Worm (Caenorhabditis elegans): ENCODE results near the gene C27A2.12.

Gene C27A2.12

DNA sequence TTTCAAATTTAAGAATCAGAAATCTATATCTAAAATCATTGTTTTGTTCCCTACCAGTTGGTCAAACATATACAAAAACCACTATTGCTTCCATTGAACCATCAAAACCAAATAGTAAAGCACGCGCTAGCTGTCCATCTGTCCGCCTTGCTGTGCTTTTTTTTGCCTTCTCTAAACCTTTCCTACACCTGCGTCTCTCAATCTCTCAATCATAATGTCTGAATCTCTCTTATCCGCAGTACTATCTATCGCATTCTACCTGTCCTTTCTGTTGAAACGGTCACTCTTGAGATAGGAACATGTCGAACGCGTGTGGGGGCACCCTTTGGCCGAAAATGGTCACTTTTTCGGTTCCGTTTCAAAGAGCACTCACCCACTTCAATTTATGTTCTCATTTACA, 10.7 kb downstream of the C27A2.12 start:
- TF ChIP-seq him-1 (tag; optimal IDR thresholded peaks at IDR 0.05) (no peak), cebp-1 (GFP tag; IDR thresholded peaks at IDR 0.05) (no peak), cebp-1 (tag; optimal IDR thresholded peaks at IDR 0.05) (peak; percentile 19), hmg-1.2 (GFP tag; IDR thresholded peaks at IDR 0.05) (peak; percentile 70; the same call in 1 of the 2 replicates), hrde-1 (tag; optimal IDR thresholded peaks at IDR 0.05; ENCODE audit: borderline replicate concordance) (no peak), F22D6.2 (tag; optimal IDR thresholded peaks at IDR 0.05) (no peak), C06A6.2 (GFP tag; conservative IDR thresholded peaks at IDR 0.05) (no peak)

DNA sequence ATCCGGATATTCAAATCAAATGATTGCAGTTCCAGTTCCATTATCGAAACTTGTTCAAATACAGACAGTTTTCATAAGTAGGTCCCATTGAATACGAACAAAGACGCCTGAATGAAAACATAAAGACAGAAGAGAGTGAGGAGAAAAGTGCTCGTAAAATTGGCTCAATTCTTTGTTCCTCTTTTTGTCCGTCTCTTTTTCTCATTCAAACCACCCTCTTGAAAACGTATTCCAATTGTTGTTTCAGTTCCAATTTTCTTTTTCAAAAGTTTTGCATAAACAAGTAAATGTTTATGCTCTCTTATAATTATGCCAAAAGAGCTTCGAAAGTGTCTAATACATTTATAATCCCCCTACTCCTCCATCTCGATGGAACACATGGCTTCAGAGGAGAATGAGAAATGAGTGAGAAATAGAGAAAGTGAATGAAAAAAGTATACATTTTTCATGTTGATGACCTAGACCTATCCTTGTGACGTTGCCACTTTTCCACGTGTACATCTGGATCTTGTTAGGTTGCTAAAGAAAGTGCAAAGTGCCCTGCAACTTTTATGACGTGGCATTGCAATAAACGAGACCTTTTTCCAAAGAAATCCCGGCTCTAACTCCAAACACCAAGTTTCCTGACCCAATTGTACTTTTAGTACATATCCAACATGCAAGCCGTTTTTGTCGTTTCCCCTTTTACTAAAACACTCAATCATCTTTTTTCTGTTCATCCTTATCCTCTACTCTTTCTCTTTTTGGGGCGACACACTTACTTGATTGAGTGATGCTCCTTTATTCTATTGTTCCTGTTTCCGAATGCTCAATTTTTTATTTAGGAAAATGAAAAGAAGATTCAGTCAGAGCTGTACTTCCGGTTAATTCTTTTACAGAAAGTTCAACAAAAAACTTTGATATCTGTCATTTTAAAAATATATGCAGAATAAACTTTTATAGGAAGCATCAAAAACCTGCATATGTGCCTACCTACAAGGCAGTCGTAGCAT, 11.4 kb downstream of the C27A2.12 start:
- no peak for TF ChIP-seq egl-18 (GFP tag; IDR thresholded peaks at IDR 0.05)
- TF ChIP-seq nhr-27 (tag; optimal IDR thresholded peaks at IDR 0.05) = no peak
- TF ChIP-seq egrh-3 (GFP tag; IDR thresholded peaks at IDR 0.05) = no peak
- TF ChIP-seq ceh-79 (tag; optimal IDR thresholded peaks at IDR 0.05) = no peak
- no peak for TF ChIP-seq F39B2.1 (GFP tag; IDR thresholded peaks at IDR 0.05)
- TF ChIP-seq akir-1 (GFP tag; optimal IDR thresholded peaks at IDR 0.05) = no peak
- TF ChIP-seq sdz-38 (tag; optimal IDR thresholded peaks at IDR 0.05) = no peak
- TF ChIP-seq madf-3 (GFP tag; IDR thresholded peaks at IDR 0.05) = no peak
- no peak for TF ChIP-seq xnd-1 (tag; optimal IDR thresholded peaks at IDR 0.05)
- no peak for TF ChIP-seq mcd-1 (GFP tag; IDR thresholded peaks at IDR 0.05)
- TF ChIP-seq hlh-26 (GFP tag; conservative IDR thresholded peaks at IDR 0.05) = no peak
- no peak for TF ChIP-seq madf-8 (GFP tag; conservative IDR thresholded peaks at IDR 0.05)
- no peak for TF ChIP-seq Y67H2A.10 (GFP tag; conservative IDR thresholded peaks at IDR 0.05)
- TF ChIP-seq nhr-80 (tag; optimal IDR thresholded peaks at IDR 0.05) = no peak

DNA sequence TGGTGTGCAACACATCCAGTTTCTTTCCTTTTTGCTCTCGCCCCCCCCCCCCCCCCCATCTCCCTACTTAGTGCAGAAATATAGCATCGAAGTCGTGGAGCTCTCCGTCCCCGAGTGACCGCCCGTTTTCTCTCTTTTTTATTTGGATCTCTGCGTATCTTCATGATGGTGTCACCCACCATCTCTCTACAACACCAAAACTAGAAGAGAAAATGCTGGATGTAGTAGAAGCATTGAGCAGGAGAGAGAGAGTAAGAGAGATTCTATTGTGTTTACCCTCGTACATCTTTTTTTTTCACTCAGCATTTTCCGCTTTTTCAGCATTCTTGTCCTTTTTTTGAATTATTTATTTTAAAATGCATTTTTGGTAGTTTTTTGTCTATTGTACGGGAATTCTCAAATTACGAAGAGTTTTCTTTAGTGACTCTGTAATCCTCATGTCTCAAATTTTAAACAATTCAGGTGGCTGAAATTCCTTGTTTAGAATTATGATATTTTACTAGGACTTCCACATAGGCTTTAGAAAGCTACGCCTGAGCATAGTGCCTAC, 15.5 kb downstream of the C27A2.12 start:
- TF ChIP-seq nhr-27 (tag; optimal IDR thresholded peaks at IDR 0.05) (no peak), F39B2.1 (GFP tag; IDR thresholded peaks at IDR 0.05) (no peak), pha-4 (tag; optimal IDR thresholded peaks at IDR 0.05) (no peak), C06A6.2 (GFP tag; conservative IDR thresholded peaks at IDR 0.05) (no peak), ceh-40 (GFP tag; IDR thresholded peaks at IDR 0.05) (no peak), somi-1 (GFP tag; optimal IDR thresholded peaks at IDR 0.05) (no peak), mes-4 (tag; optimal IDR thresholded peaks at IDR 0.05) (no peak), rpc-1 (optimal IDR thresholded peaks at IDR 0.05) (no peak), rpc-1 (tag; optimal IDR thresholded peaks at IDR 0.05) (no peak), lin-54 (GFP tag; optimal IDR thresholded peaks at IDR 0.05) (no peak), ccch-3 (GFP tag; optimal IDR thresholded peaks at IDR 0.05) (no peak), him-1 (tag; optimal IDR thresholded peaks at IDR 0.05) (no peak), chd-7 (tag; optimal IDR thresholded peaks at IDR 0.05) (no peak), hmg-1.2 (GFP tag; IDR thresholded peaks at IDR 0.05) (no peak), cebp-2 (GFP tag; IDR thresholded peaks at IDR 0.05) (no peak), ceh-100 (GFP tag; IDR thresholded peaks at IDR 0.05) (no peak), hlh-26 (GFP tag; conservative IDR thresholded peaks at IDR 0.05) (no peak), K12H6.12 (tag; optimal IDR thresholded peaks at IDR 0.05) (no peak), F52B5.7 (tag; optimal IDR thresholded peaks at IDR 0.05) (no peak)
